Worm (Caenorhabditis elegans) whole organism, L4 larva: ENCODE results near the gene F07C3.3.

ENCODE experiments used
- D1046.2 ChIP-seq: fragments of 200-800 bp; sonication (Bioruptor generic); IDR thresholded peaks from 2 replicates; pipeline ENCODE4 v1.3.6; 2022; ENCODE audit warnings: missing genetic modification characterization, missing compliant biosample characterization
- F10B5.3 ChIP-seq: sonication (generic microtip); optimal IDR thresholded peaks from 2 replicates; lab custom pipeline; 2016; ENCODE audit warnings: mild to moderate bottlenecking, missing genetic modification characterization, missing compliant biosample characterization
- Y75B8A.6 ChIP-seq: fragments of 200-800 bp; sonication (Bioruptor generic); IDR thresholded peaks from 2 replicates; pipeline ENCODE4 v1.3.6; 2022; ENCODE audit warnings: missing genetic modification reagents, missing genetic modification characterization, missing compliant biosample characterization
- ZK337.2 ChIP-seq: fragments of 200-800 bp; sonication (Bioruptor generic); IDR thresholded peaks from 2 replicates; pipeline ENCODE4 v1.3.6; 2022; ENCODE audit warnings: missing genetic modification reagents, missing genetic modification characterization, missing compliant biosample characterization
- ama-1 ChIP-seq: fragments of 150-350 bp; optimal IDR thresholded peaks from 2 replicates; lab custom pipeline; 2014; ENCODE audit warnings: inconsistent platforms, mixed read lengths
- ceh-28 ChIP-seq: fragments of 150-350 bp; optimal IDR thresholded peaks from 2 replicates; lab custom pipeline; 2014; ENCODE audit warnings: missing biosample characterization, missing genetic modification reagents, missing genetic modification characterization
- ceh-62 ChIP-seq: sonication (generic microtip); optimal IDR thresholded peaks from 2 replicates; lab custom pipeline; 2017; ENCODE audit warnings: missing biosample characterization, missing genetic modification characterization
- ceh-82 ChIP-seq: sonication (generic microtip); optimal IDR thresholded peaks from 2 replicates; lab custom pipeline; 2017; ENCODE audit warnings: missing biosample characterization, missing genetic modification characterization
- ctbp-1 ChIP-seq: fragments of 200-800 bp; sonication (Bioruptor generic); IDR thresholded peaks from 2 replicates; pipeline ENCODE4 v1.3.6; 2022; ENCODE audit warnings: missing genetic modification reagents, missing genetic modification characterization, missing compliant biosample characterization
- daf-16 ChIP-seq, 3 experiments: sonication (generic microtip); optimal IDR thresholded peaks; 2 replicates each; lab custom pipeline; 2016 to 2017; ENCODE audit warnings: missing genetic modification characterization in 3 of 3, missing genetic modification reagents in 3 of 3, mild to moderate bottlenecking in 2 of 3, missing compliant biosample characterization in 2 of 3, missing biosample characterization in 1 of 3, moderate library complexity in 1 of 3
- daf-19 ChIP-seq: fragments of 200-800 bp; sonication (Bioruptor generic); conservative IDR thresholded peaks from 2 replicates; pipeline ENCODE4 v1.3.6; 2022; ENCODE audit warnings: missing genetic modification characterization, missing compliant biosample characterization
- daf-8 ChIP-seq: fragments of 200-800 bp; sonication (Bioruptor generic); IDR thresholded peaks from 2 replicates; pipeline ENCODE4 v1.3.6; 2022; ENCODE audit warnings: missing genetic modification characterization, missing compliant biosample characterization
- dmd-8 ChIP-seq: fragments of 200-800 bp; sonication (Bioruptor generic); IDR thresholded peaks from 2 replicates; pipeline ENCODE4 v1.3.6; 2022; ENCODE audit warnings: missing genetic modification characterization, missing compliant biosample characterization
- egl-43 ChIP-seq: fragments of 200-800 bp; sonication (Bioruptor generic); IDR thresholded peaks from 2 replicates; pipeline ENCODE4 v1.3.6; 2022; ENCODE audit warnings: missing genetic modification reagents, missing genetic modification characterization, missing compliant biosample characterization
- fkh-10 ChIP-seq: fragments of 150-350 bp; optimal IDR thresholded peaks from 2 replicates; lab custom pipeline; 2014; ENCODE audit warnings: missing biosample characterization, missing genetic modification reagents, missing genetic modification characterization
- hif-1 ChIP-seq, 2 experiments: sonication (generic microtip); optimal IDR thresholded peaks; 2 replicates each; lab custom pipeline; 2016 to 2017; ENCODE audit warnings: missing compliant biosample characterization in 2 of 2, missing genetic modification characterization in 2 of 2, missing genetic modification reagents in 2 of 2, missing genotype in 2 of 2, mild to moderate bottlenecking in 1 of 2
- hlh-11 ChIP-seq: fragments of 200-800 bp; sonication (Bioruptor generic); optimal IDR thresholded peaks from 2 replicates; lab custom pipeline; 2018; ENCODE audit warnings: mild to moderate bottlenecking, missing genetic modification characterization, missing compliant biosample characterization
- hmg-1.1 ChIP-seq: fragments of 200-800 bp; sonication (Bioruptor generic); IDR thresholded peaks from 2 replicates; pipeline ENCODE4 v1.3.6; 2022; ENCODE audit warnings: missing genetic modification reagents, missing genetic modification characterization, missing compliant biosample characterization
- lin-13 ChIP-seq: fragments of 150-350 bp; optimal IDR thresholded peaks from 2 replicates; lab custom pipeline; 2014; ENCODE audit warnings: missing biosample characterization, missing genetic modification reagents, missing genetic modification characterization
- lin-15B ChIP-seq: fragments of 150-350 bp; sonication (generic microtip); optimal IDR thresholded peaks from 3 replicates; lab custom pipeline; 2014; ENCODE audit warnings: missing biosample characterization, missing genetic modification characterization
- mdl-1 ChIP-seq, 2 experiments: fragments of 150-350 bp in 1 of 2; sonication (generic microtip) in 1 of 2; optimal IDR thresholded peaks; 2 replicates each; lab custom pipeline; 2014 to 2017; ENCODE audit warnings: missing biosample characterization in 2 of 2, missing genetic modification characterization in 2 of 2
- mdt-29 ChIP-seq: fragments of 200-800 bp; sonication (Bioruptor generic); IDR thresholded peaks from 2 replicates; pipeline ENCODE4 v1.3.6; 2022; ENCODE audit warnings: missing genetic modification reagents, missing genetic modification characterization, missing compliant biosample characterization
- mep-1 ChIP-seq: fragments of 150-350 bp; sonication (generic microtip); optimal IDR thresholded peaks from 3 replicates; lab custom pipeline; 2014; ENCODE audit warnings: missing biosample characterization, missing genetic modification characterization
- mes-2 ChIP-seq: sonication (generic microtip); optimal IDR thresholded peaks from 2 replicates; lab custom pipeline; 2016; ENCODE audit warnings: missing genotype, mild to moderate bottlenecking, missing genetic modification characterization, missing compliant biosample characterization; ENCODE audit not compliant: poor library complexity, severe bottlenecking
- nhr-41 ChIP-seq: fragments of 200-800 bp; sonication (Bioruptor generic); IDR thresholded peaks from 2 replicates; pipeline ENCODE4 v1.3.6; 2022; ENCODE audit warnings: missing genetic modification reagents, missing genetic modification characterization, missing compliant biosample characterization
- nhr-6 ChIP-seq: fragments of 150-350 bp; optimal IDR thresholded peaks from 2 replicates; lab custom pipeline; 2014; ENCODE audit warnings: missing biosample characterization, missing genetic modification characterization
- pha-4 ChIP-seq, 2 experiments: fragments of 150-350 bp in 1 of 2; fragments of 200-800 bp in 1 of 2; sonication (Bioruptor generic) in 1 of 2; IDR thresholded peaks in 1 of 2; optimal IDR thresholded peaks in 1 of 2; 2 replicates each; pipeline versions ENCODE4 v1.3.6 to Lab custom; 2014 to 2022; ENCODE audit warnings: missing genetic modification characterization in 2 of 2, missing genetic modification reagents in 2 of 2, missing biosample characterization in 1 of 2, missing compliant biosample characterization in 1 of 2
- pqm-1 ChIP-seq: sonication (generic microtip); optimal IDR thresholded peaks from 2 replicates; lab custom pipeline; 2017; ENCODE audit warnings: missing biosample characterization, missing genetic modification characterization
- rbr-2 ChIP-seq: sonication (generic microtip); optimal IDR thresholded peaks from 2 replicates; lab custom pipeline; 2016; ENCODE audit warnings: missing genotype, missing genetic modification characterization, missing compliant biosample characterization
- set-16 ChIP-seq: fragments of 200-800 bp; sonication (Bioruptor generic); IDR thresholded peaks from 2 replicates; pipeline ENCODE4 v1.3.6; 2022; ENCODE audit warnings: missing genetic modification reagents, missing genetic modification characterization, missing compliant biosample characterization
- spr-1 ChIP-seq: sonication (generic microtip); optimal IDR thresholded peaks from 2 replicates; lab custom pipeline; 2016; ENCODE audit warnings: mild to moderate bottlenecking, missing genetic modification characterization, missing compliant biosample characterization
- unc-39 ChIP-seq: sonication (generic microtip); optimal IDR thresholded peaks from 2 replicates; lab custom pipeline; 2017; ENCODE audit warnings: missing biosample characterization, missing genetic modification characterization
- unc-62 ChIP-seq, 3 experiments: fragments of 150-350 bp in 1 of 3; sonication (generic microtip); optimal IDR thresholded peaks in 2 of 3; peaks in 1 of 3; 1 replicate in 1 of 3; 2 replicates in 2 of 3; lab custom pipeline; 2014 to 2017; ENCODE audit warnings: missing biosample characterization in 3 of 3, missing genetic modification characterization in 3 of 3, missing genetic modification reagents in 3 of 3, missing genotype in 1 of 3
- zfp-2 ChIP-seq: sonication (generic microtip); optimal IDR thresholded peaks from 2 replicates; lab custom pipeline; 2016; ENCODE audit warnings: mild to moderate bottlenecking, missing genetic modification characterization, missing compliant biosample characterization
- zip-2 ChIP-seq: fragments of 150-350 bp; optimal IDR thresholded peaks from 2 replicates; lab custom pipeline; 2014; ENCODE audit warnings: missing biosample characterization, missing genetic modification characterization
- ztf-11 ChIP-seq: fragments of 150-350 bp; optimal IDR thresholded peaks from 2 replicates; lab custom pipeline; 2014; ENCODE audit warnings: missing biosample characterization, missing genetic modification characterization

F07C3.3 gene

ce11 chrV:9273587-9273986 lies 41.4 kb upstream of the F07C3.3 start (continued):
- no peak for TF ChIP-seq zfp-2 (tag; lab: Kevin White, UChicago)
- no peak for TF ChIP-seq lin-15B
- TF ChIP-seq set-16 (GFP tag; lab: Robert Waterston, UW), result no peak
- TF ChIP-seq nhr-41 (GFP tag; lab: Robert Waterston, UW), result no peak
- TF ChIP-seq daf-8 (GFP tag; lab: Robert Waterston, UW), result no peak
- peak in 1 of 2 experiments; percentile 46 for TF ChIP-seq daf-16 (GFP tag; optimal IDR thresholded peaks at IDR 0.05; lab: Kevin White, UChicago)
- TF ChIP-seq daf-16 (tag; optimal IDR thresholded peaks at IDR 0.05; lab: Kevin White, UChicago), result no peak
- no peak for TF ChIP-seq ceh-62
- no peak for TF ChIP-seq ztf-11 (tag; lab: Kevin White, UChicago)
- TF ChIP-seq mep-1 (tag; lab: Kevin White, UChicago), result peak; percentile 74
- TF ChIP-seq ceh-28 (tag; lab: Kevin White, UChicago), result no peak
- TF ChIP-seq hif-1 (tag; optimal IDR thresholded peaks at IDR 0.05; lab: Kevin White, UChicago), result peak in 1 of 2 experiments; percentile 57
- peak; percentile 87 for TF ChIP-seq hlh-11 (tag; lab: Kevin White, UChicago)
- no peak for TF ChIP-seq ceh-82 (tag; lab: Kevin White, UChicago)
- TF ChIP-seq rbr-2 (tag; lab: Kevin White, UChicago), result peak; percentile 75
- TF ChIP-seq ZK337.2 (GFP tag; lab: Robert Waterston, UW), result no peak
- TF ChIP-seq dmd-8 (GFP tag; lab: Robert Waterston, UW), result no peak
- peak; percentile 81 for TF ChIP-seq ctbp-1 (GFP tag; lab: Robert Waterston, UW)

- no peak for TF ChIP-seq F10B5.3 (tag; lab: Kevin White, UChicago)
- TF ChIP-seq egl-43 (GFP tag; lab: Robert Waterston, UW), result no peak
- TF ChIP-seq D1046.2 (GFP tag; lab: Robert Waterston, UW), result no peak
- TF ChIP-seq ama-1 (lab: Kevin White, UChicago), result no peak
- no peak for TF ChIP-seq dmd-8 (GFP tag; lab: Robert Waterston, UW)
- TF ChIP-seq Y75B8A.6, result no peak
- no peak for TF ChIP-seq mdl-1 (tag; optimal IDR thresholded peaks at IDR 0.05; lab: Kevin White, UChicago)
- TF ChIP-seq zip-2 (tag; lab: Kevin White, UChicago), result no peak
- TF ChIP-seq nhr-6 (tag; lab: Kevin White, UChicago), result no peak
- TF ChIP-seq daf-16 (GFP tag; optimal IDR thresholded peaks at IDR 0.05; lab: Kevin White, UChicago), result no peak
- TF ChIP-seq daf-16 (tag; optimal IDR thresholded peaks at IDR 0.05; lab: Kevin White, UChicago), result no peak
- TF ChIP-seq pha-4 (GFP tag; IDR thresholded peaks at IDR 0.05; lab: Robert Waterston, UW), result no peak
- TF ChIP-seq pha-4 (tag; optimal IDR thresholded peaks at IDR 0.05; lab: Kevin White, UChicago), result no peak
- no peak for TF ChIP-seq ceh-62
- TF ChIP-seq mes-2 (tag; lab: Kevin White, UChicago), result no peak
- TF ChIP-seq spr-1 (tag; lab: Kevin White, UChicago), result no peak
- no peak for TF ChIP-seq unc-39 (tag; lab: Kevin White, UChicago)
- TF ChIP-seq daf-19 (GFP tag; lab: Robert Waterston, UW), result no peak
- no peak for TF ChIP-seq mdt-29 (GFP tag; lab: Robert Waterston, UW)
- no peak for TF ChIP-seq lin-13 (GFP tag; lab: Kevin White, UChicago)
Measured at ce11 chrV:9272624-9273023, 40.4 kb upstream of the F07C3.3 start.

ce11 chrV:9271835-9272234 lies 39.6 kb upstream of the F07C3.3 start:
- TF ChIP-seq unc-62 (GFP tag; optimal IDR thresholded peaks at IDR 0.05 in 1 of 2; lab: Kevin White, UChicago) (peak in 1 of 2 experiments; percentile 84), unc-62 (tag; optimal IDR thresholded peaks at IDR 0.05; lab: Kevin White, UChicago) (no peak), ceh-28 (tag; lab: Kevin White, UChicago) (no peak)

- TF ChIP-seq mdl-1 (tag; optimal IDR thresholded peaks at IDR 0.05; lab: Kevin White, UChicago), result peak in 1 of 2 experiments; percentile 6
- no peak for TF ChIP-seq mes-2 (tag; lab: Kevin White, UChicago)
- peak in 1 of 2 experiments; percentile 6 for TF ChIP-seq daf-16 (GFP tag; optimal IDR thresholded peaks at IDR 0.05; lab: Kevin White, UChicago)
- TF ChIP-seq daf-16 (tag; optimal IDR thresholded peaks at IDR 0.05; lab: Kevin White, UChicago), result no peak
- TF ChIP-seq hif-1 (tag; optimal IDR thresholded peaks at IDR 0.05; lab: Kevin White, UChicago), result peak in 1 of 2 experiments; percentile 9
- TF ChIP-seq hmg-1.1 (GFP tag; lab: Robert Waterston, UW), result peak; percentile 41; the same call in 1 of the 2 replicates
- no peak for TF ChIP-seq dmd-8 (GFP tag; lab: Robert Waterston, UW)
- TF ChIP-seq hlh-11 (tag; lab: Kevin White, UChicago), result peak; percentile 32
- TF ChIP-seq pqm-1 (tag; lab: Kevin White, UChicago), result no peak
- peak; percentile 29 for TF ChIP-seq fkh-10 (GFP tag; lab: Kevin White, UChicago)
- peak in 1 of 2 experiments; percentile 92 for TF ChIP-seq unc-62 (GFP tag; optimal IDR thresholded peaks at IDR 0.05 in 1 of 2; lab: Kevin White, UChicago)
- TF ChIP-seq unc-62 (tag; optimal IDR thresholded peaks at IDR 0.05; lab: Kevin White, UChicago), result no peak
Measured at ce11 chrV:9270442-9270841, 38.2 kb upstream of the F07C3.3 start.
